Worm (Caenorhabditis elegans): Measurements from ENCODE around the gene F46G10.1.

F46G10.1 gene

DNA sequence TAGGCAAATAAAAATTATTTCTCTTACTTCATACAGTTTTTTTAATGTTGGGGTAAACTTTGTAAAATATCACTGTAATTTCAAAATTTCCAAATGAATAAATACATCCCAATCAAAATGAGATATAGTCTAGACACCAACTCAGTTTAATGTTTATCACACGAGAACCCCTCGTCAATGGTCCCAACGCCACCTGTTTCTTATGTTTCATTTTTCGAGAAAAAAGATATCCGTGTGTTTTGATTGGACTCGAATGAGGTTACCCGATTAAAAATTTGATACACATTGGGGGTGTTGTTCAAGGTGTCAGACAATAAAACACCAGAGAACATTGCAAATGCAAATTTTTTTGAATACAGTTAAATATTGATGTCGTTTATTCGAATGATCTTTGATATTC is 6.0 kb upstream of the F46G10.1 start:
- no peak for TF ChIP-seq unc-3 (GFP tag; conservative IDR thresholded peaks at IDR 0.05)
- no peak for TF ChIP-seq unc-3 (tag; optimal IDR thresholded peaks at IDR 0.05)
- TF ChIP-seq nhr-232 (tag; optimal IDR thresholded peaks at IDR 0.05): no peak
- no peak for TF ChIP-seq lim-6 (tag; optimal IDR thresholded peaks at IDR 0.05)
- no peak for TF ChIP-seq dmd-4 (tag; optimal IDR thresholded peaks at IDR 0.05; ENCODE audit: borderline replicate concordance)
- TF ChIP-seq ama-1 (optimal IDR thresholded peaks at IDR 0.05): no peak
- no peak for TF ChIP-seq syd-9 (tag; optimal IDR thresholded peaks at IDR 0.05)

DNA sequence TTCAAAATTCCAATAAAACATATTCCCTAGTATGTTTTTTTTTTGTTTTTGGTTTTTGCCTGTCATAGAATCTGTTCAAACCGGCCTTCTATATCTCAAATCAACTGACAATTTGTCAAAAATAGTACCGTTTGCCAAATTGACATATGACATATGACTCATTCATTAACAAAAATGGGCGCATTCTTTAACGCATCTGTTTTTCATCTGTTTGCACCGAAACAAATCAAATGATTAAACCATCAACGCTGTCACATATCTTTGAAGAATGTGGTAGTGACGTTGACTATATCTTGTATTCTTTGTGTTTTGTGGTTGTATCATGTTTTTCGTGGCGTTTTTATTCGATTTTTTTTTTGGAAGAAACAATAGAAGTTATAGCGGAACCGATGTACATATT is 3.5 kb upstream of the F46G10.1 start:
- no peak for TF ChIP-seq ceh-22 (tag; optimal IDR thresholded peaks at IDR 0.05)
- TF ChIP-seq pag-3 (tag; optimal IDR thresholded peaks at IDR 0.05; ENCODE audit: borderline replicate concordance): no peak
- no peak for TF ChIP-seq pax-1 (tag; optimal IDR thresholded peaks at IDR 0.05)
- no peak for TF ChIP-seq hlh-15 (tag; optimal IDR thresholded peaks at IDR 0.05)
- TF ChIP-seq ceh-9 (tag; optimal IDR thresholded peaks at IDR 0.05): no peak
- TF ChIP-seq ceh-19 (GFP tag; optimal IDR thresholded peaks at IDR 0.05): no peak
- TF ChIP-seq ceh-45 (GFP tag; IDR thresholded peaks at IDR 0.05): no peak
- no peak for TF ChIP-seq ztf-16 (tag; optimal IDR thresholded peaks at IDR 0.05)
- no peak for TF ChIP-seq unc-86 (tag; optimal IDR thresholded peaks at IDR 0.05)
- TF ChIP-seq odd-2 (tag; optimal IDR thresholded peaks at IDR 0.05): no peak
- no peak for TF ChIP-seq ceh-18 (tag; optimal IDR thresholded peaks at IDR 0.05)

DNA sequence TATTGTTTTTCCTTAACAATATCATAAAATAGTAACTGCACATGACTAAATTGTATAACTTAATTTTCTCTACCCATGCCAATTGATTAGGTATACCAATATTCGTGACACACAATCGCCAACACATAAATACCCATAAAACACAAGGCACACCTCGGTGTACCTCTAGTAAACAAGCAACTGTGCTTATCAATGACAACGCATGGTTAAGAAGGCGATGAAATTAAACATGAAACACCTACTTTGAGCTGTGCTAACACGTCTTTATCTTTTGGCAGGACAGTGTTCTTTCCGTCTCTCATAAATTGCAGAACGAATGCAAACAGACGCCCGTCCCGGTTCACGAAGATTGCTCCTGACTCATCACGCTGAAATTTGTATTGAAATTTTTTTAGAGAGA is 792 bp downstream of the F46G10.1 start:
- TF ChIP-seq elt-4 (tag; optimal IDR thresholded peaks at IDR 0.05): no peak
- TF ChIP-seq elt-2 (tag; optimal IDR thresholded peaks at IDR 0.05): peak; percentile 40

DNA sequence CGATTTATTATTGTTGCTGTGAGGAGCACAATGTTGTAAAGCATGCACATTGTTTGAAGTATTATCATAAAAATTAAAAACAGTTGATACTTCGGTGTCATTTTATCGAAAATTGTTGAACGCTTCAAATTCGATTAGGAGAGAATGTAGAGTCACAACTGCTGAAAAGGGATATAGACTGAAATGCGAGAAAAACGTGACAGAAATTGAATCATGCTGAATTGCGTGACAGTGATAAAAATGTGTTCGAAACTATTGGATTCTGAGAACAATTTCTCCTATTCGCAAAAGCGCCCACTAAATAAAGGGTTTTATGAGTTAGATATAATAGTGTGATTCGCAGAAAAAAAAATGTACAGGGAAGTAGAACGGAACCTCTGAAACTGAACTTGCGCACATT is 2.8 kb downstream of the F46G10.1 start, which contains the start of gene srxa-8:
srxa-8 (minus strand) TSS at position 101 of the 400 bp plus-strand sequence.
- TF ChIP-seq madf-2 (tag; optimal IDR thresholded peaks at IDR 0.05) (no peak), ceh-45 (GFP tag; IDR thresholded peaks at IDR 0.05) (no peak), fkh-6 (tag; optimal IDR thresholded peaks at IDR 0.05) (no peak), pax-1 (tag; optimal IDR thresholded peaks at IDR 0.05) (no peak), rnt-1 (tag; optimal IDR thresholded peaks at IDR 0.05) (no peak), ceh-9 (tag; optimal IDR thresholded peaks at IDR 0.05) (no peak), sdc-2 (tag; optimal IDR thresholded peaks at IDR 0.05) (no peak), Y22D7AL.16 (tag; optimal IDR thresholded peaks at IDR 0.05) (no peak), sox-2 (GFP tag; IDR thresholded peaks at IDR 0.05) (no peak), pha-4 (tag; optimal IDR thresholded peaks at IDR 0.05) (no peak), hlh-15 (tag; optimal IDR thresholded peaks at IDR 0.05) (no peak), pat-9 (tag; optimal IDR thresholded peaks at IDR 0.05) (no peak), ceh-24 (tag; optimal IDR thresholded peaks at IDR 0.05) (no peak), pros-1 (tag; optimal IDR thresholded peaks at IDR 0.05) (no peak), elt-2 (tag; optimal IDR thresholded peaks at IDR 0.05) (no peak)

DNA sequence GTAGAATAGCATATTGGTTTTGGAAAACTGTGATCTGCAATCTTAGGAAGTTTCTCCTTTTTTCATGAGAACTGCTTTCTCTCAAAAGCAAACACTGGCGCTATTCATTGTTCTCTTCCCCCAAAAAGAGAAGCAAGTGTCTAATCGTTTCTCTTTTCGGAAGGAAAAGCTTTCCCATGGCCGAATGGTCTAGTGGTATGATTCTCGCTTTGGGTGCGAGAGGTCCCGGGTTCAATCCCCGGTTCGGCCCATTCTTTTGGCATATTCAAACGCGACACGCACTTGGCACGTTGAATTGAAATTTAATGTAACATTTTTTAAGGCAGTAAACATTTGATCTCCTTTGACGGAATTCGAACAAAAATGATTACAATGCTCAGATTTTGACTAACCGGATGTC is 3.7 kb downstream of the F46G10.1 start:
- no peak for TF ChIP-seq hlh-13 (GFP tag; optimal IDR thresholded peaks at IDR 0.05)
- TF ChIP-seq dve-1 (tag; optimal IDR thresholded peaks at IDR 0.05): no peak
- no peak for TF ChIP-seq elt-2 (tag; optimal IDR thresholded peaks at IDR 0.05)
- no peak for TF ChIP-seq ceh-30 (tag; optimal IDR thresholded peaks at IDR 0.05)
- TF ChIP-seq tbx-7 (tag; optimal IDR thresholded peaks at IDR 0.05): no peak
- no peak for TF ChIP-seq ceh-18 (tag; optimal IDR thresholded peaks at IDR 0.05)
- no peak for TF ChIP-seq ceh-2 (tag; optimal IDR thresholded peaks at IDR 0.05)
- TF ChIP-seq sox-4 (tag; optimal IDR thresholded peaks at IDR 0.05): no peak
- no peak for TF ChIP-seq tbx-2 (tag; optimal IDR thresholded peaks at IDR 0.05)
- TF ChIP-seq ceh-9 (tag; optimal IDR thresholded peaks at IDR 0.05): no peak
- TF ChIP-seq unc-86 (tag; optimal IDR thresholded peaks at IDR 0.05): no peak
- TF ChIP-seq ttx-3 (tag; optimal IDR thresholded peaks at IDR 0.05): no peak
- TF ChIP-seq nfya-1 (tag; optimal IDR thresholded peaks at IDR 0.05): no peak
- no peak for TF ChIP-seq fkh-10 (GFP tag; optimal IDR thresholded peaks at IDR 0.05)
- no peak for TF ChIP-seq elt-4 (tag; optimal IDR thresholded peaks at IDR 0.05)
- no peak for TF ChIP-seq madf-2 (tag; optimal IDR thresholded peaks at IDR 0.05)
